Worm (Caenorhabditis elegans) whole organism, dauer: ENCODE measurements around the gene clec-140.

Source experiments
- unc-62 ChIP-seq: sonication (generic microtip); optimal IDR thresholded peaks from 2 replicates; lab custom pipeline; 2017; ENCODE audit warnings: missing biosample characterization, missing genetic modification reagents, missing genetic modification characterization

The clec-140 gene

DNA sequence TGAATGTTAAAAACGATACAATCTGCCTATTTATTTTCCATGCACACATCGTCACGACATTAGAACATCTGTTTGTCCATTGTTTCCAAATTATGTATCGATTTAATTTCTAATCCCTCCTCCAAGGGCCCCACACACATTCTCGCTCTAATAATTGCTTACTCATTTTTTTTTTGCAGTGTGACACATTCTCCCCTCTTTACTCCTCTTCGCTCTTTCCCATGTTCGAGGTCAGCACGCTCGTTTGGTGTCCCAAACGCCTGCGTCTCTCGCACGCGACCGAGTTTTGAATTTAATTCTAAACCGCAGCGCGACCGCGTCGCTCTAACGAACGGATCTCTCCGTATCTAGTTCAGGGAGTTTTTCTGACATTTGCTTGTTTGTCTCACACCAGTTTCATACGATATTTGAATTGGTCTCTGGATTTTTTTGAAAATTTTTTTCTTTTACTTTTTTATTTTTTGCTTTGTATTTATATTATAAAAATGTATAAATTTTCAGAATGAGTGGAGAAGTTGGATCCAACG, at the start of gene clec-140, which contains the start of gene hmg-11:
Gene clec-140, plus strand, starts transcription at position 477 of the 527 bp plus-strand sequence.
Gene hmg-11, plus strand, starts transcription at position 502 of the 527 bp plus-strand sequence.
- no peak for TF ChIP-seq unc-62 (GFP tag; lab: Kevin White, UChicago)

DNA sequence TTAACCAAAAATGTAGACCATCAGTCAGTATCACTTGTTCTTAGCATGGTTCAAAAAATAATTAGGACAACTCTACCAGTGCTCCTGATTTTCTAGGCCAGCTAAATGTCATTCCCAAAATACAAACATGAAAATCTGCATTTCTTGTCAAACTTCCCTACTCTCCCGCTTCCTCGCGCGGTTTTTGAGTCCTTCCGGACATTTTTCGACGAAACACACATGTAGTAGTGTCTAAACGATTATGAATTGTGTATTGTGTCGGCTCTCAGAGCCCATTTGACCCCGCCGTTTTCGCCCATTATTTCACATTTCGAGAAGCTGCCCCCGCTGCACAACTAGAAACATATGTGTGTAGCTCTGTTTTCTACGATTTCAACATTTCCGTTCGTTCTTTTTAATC, 46.3 kb upstream of the clec-140 start, which contains the start of gene F35D11.1:
Gene F35D11.1, plus strand, starts transcription at position 301 of the 400 bp plus-strand sequence.
- no peak for TF ChIP-seq unc-62 (GFP tag; lab: Kevin White, UChicago)

DNA sequence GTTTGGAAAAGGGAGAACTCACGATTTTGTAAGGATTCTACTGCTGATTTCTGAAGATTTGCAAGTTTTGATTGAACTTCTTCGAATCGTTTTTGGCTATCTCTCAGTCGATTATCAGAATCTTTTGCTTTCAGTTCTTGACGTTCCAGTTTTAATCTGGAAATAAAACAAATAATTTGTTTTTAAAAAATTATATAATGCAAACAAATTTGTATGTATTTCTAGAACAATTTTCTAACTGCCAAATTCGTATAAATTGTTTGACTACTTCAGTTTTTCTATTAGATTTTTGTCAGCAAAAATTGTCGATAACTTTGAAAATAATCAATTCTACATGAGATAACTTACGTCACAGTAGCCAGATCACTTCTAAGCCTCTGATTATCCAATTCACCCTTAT, 41.4 kb upstream of the clec-140 start:
- TF ChIP-seq unc-62 (GFP tag; lab: Kevin White, UChicago) = no peak

DNA sequence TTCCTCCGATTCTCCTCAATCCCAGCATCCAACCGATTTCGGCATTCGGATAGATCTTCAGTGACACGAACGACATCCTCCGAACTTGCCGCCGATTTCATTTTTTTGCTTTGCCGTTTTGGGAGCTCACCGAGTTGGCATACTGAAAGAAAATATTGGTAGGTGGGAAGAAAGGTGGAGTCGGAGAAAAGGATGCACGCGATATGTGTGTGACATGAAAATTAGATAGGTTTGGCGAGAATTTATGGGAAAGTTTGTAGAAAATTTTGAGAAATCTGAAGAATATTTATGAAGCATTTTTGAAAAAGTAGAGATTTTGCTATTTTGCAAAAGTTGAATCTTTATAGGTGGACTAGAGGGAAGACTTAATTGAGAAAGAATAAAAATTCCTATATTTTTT, 34.6 kb upstream of the clec-140 start, which contains the start of gene che-10:
Gene che-10, minus strand, starts transcription at position 101 of the 400 bp plus-strand sequence.
- TF ChIP-seq unc-62 (GFP tag; lab: Kevin White, UChicago) = no peak

DNA sequence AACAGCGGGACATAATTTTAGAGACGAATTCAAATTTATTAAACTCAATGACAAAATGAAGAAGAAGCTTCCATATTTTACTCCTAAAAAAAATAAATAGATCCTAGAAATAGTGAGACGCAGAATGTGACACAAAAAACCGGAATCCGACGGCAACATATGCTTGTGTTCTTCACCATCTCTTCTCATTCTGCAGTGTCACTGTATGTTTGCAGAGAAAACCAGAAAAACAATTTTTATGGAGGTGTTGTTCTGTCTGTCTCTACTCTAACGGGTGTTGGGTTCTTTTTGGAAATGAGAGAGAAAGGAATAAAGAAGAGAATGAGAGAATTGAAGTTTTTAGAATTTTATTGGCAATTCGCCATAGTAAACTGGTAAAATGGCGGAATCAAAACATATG, 34.0 kb upstream of the clec-140 start:
- TF ChIP-seq unc-62 (GFP tag; lab: Kevin White, UChicago) = no peak

DNA sequence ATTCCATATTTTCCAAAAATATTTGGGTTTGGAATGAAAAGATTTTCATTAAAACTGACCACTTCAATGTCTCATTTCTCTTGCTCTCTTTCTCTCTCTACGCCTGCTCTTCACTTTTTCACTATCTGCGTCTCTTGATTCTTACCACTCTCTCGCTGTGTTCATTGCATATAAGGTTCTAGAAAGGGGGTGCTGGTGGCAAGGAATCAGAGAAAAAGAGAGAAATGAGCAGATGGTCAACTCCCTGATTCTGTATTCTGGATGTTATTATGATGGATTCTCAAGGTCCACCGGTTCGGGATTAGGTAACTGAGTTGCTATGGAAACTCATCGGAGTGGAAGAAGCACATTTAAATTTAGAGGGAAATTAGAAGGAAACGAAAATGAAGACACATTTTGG, 32.1 kb upstream of the clec-140 start:
- no peak for TF ChIP-seq unc-62 (GFP tag; lab: Kevin White, UChicago)

DNA sequence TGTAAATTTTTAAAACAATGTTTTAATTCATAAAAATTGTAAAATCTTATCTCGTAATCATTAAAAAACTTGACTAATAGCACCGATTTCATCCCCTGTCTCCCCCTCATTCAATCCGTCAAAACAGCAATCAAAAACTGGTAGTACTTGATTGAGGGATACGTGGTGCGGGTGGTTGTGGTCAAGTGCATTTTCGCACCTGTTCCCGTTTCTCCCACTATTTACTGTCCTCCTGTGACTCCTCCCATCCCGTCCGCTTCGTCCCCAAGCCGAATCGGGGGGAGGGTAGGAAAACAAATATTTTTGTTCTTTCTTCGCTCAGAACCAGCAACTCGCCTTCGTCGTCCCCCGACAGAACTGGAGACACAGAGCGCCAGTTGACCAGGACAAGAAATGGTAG, 24.1 kb upstream of the clec-140 start, which contains the start of gene lgc-27:
Gene lgc-27, plus strand, starts transcription at position 301 of the 400 bp plus-strand sequence.
- no peak for TF ChIP-seq unc-62 (GFP tag; lab: Kevin White, UChicago)

DNA sequence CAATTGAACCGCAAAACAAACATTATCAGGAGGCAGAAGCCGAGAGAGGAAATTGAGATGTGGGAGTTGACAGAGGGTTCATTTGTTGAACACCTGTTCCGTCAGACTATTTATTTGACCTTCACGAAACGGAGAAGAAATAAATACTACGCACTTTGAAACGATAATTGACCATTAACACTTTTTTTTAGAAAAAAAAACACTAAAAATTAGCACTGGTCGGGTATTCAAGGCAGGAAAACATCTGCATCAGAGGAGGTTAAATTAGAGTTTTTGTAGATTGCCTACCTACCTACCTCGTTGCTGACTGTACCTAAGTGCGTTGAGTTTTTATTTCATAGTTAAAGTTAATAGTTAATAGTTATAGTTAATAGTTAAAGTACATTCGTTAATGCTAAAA, 22.8 kb upstream of the clec-140 start:
- TF ChIP-seq unc-62 (GFP tag; lab: Kevin White, UChicago) = no peak

DNA sequence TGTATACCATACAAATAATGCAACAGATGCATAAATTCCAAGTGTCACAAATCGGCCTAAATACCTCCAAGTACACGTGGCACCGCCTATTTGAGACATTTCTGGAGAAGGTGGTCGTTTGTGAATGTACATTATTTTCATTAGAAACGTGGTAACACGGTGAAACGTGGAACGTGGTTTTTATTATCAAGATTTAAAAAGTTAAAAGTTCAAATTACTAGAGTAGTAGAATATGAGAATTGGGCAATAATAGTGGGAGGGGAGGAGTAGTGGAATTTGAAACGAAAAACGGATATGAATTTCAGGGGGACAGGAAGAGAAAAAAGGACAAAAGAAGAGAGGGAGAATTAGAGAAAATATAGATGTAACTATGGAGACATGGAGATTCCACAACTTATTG, 17.0 kb upstream of the clec-140 start, which contains the start of gene fut-6:
Gene fut-6, minus strand, starts transcription at position 101 of the 400 bp plus-strand sequence.
- no peak for TF ChIP-seq unc-62 (GFP tag; lab: Kevin White, UChicago)

DNA sequence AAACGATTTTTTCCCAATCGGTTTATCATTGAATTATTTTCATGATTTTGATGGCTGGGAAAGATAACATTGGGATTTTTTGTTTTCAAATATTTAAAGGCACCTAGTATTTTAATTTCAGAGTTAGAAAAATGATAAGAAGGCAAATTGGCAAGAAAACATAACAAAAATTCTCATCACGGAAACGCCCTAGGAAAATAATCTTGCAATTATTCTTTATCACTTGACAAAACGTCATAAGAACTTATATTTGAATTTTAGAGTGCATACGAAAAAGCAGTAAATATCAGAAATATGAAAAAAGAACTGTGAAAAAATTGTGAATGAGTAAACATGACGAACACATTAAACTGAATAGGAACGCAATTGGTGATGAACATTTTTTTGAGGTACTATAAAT, 15.5 kb upstream of the clec-140 start:
- TF ChIP-seq unc-62 (GFP tag; lab: Kevin White, UChicago) = no peak

DNA sequence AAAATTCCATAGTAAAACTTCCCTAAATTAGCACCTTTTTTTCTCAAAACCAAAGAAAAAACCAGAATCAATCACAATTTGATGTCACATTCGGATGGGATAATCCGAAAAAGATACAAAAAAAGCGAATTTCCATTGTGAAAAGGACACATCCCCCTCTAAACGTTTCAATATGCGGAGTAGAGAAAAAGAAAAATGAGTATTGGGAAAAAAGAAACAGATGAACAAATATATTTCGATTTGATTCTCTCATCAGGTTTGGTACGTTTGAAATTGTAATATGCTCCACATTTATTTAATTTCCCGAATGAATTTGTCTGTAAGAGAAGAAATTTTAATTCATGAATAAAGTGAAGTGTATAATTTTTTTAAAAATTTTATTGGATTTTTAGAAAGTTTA, 14.6 kb upstream of the clec-140 start:
- TF ChIP-seq unc-62 (GFP tag; lab: Kevin White, UChicago) = no peak

DNA sequence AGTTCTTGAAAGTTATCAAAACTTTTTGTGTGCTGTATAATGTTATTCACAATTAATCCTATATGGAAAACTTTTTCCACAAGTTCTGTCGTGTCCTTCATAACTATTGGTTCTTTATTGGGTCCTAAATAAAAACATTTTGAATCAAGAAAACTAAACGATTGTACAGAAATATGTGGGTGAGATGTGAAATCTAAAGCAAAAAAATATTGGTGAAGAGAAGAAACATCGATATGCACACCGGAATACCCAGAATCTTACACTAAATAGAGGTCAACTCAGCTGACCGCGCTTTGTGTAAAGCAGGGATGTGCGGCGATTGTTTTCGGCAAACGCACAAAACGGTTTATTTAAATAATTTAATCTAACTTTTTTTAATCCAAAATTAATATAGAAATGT, 11.6 kb upstream of the clec-140 start, which contains the start of gene T05A7.13:
Gene T05A7.13, minus strand, starts transcription at position 101 of the 400 bp plus-strand sequence.
- no peak for TF ChIP-seq unc-62 (GFP tag; lab: Kevin White, UChicago)

DNA sequence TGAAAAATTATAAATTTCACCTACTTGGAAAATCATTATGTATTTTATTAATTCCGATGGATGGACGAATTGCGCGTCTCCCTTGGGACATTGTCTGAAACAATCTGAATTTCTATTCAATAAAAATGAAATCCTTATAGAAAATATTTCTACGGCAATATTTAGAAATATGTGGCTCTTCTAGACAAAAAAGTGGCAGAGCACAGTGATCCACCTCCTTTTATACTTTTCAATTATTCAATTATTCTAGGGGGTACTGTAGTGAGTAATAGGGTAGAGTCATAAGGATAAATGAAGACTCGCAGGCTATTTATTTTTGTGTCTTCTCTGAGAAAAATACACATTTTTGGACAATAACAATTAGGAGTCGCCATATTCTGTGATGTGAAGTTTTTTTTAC, 9.7 kb upstream of the clec-140 start, which contains the start of gene T05A7.12:
Gene T05A7.12, minus strand, starts transcription at position 101 of the 400 bp plus-strand sequence.
- TF ChIP-seq unc-62 (GFP tag; lab: Kevin White, UChicago) = no peak

DNA sequence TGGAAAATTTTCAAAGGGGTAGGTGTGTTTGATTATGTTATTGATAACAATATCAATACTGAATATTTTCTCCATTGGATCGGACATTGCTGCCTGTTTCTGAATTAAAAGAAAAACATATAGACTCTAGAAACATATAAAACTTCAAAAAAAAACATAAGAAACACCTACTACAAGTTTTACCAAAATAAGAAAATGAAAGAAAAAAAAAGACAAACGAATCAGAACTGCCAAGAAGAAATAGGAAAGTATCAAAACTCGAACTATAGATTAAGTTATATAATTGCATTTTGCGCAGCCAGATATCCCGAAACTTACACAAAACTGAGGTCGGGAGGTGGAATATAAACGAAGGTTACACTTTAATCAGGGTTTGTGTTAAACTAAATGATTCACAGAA, 7.5 kb upstream of the clec-140 start, which contains the start of gene T05A7.11:
Gene T05A7.11, minus strand, starts transcription at position 101 of the 400 bp plus-strand sequence.
- TF ChIP-seq unc-62 (GFP tag; lab: Kevin White, UChicago) = no peak

DNA sequence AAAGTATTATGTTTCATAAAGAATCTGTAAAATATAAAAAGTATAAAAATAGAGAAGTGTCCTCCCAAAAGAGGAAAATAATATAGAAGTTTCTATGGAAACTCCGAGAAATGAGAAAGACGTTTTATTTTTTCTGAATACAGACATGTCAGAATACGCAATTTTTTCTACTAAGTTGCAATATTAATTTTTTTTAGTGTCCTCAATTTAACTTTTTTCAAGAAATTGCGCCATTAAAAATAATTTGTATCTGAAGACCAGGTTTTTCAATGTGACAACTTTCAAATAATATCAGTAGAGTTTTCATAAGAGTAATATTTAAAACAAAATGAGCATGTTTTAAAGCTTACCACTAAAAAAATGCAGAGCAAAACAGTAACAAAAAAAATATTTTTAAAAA, 5.3 kb upstream of the clec-140 start, which contains the start of gene fut-5:
Gene fut-5, minus strand, starts transcription at position 101 of the 400 bp plus-strand sequence.
- no peak for TF ChIP-seq unc-62 (GFP tag; lab: Kevin White, UChicago)

DNA sequence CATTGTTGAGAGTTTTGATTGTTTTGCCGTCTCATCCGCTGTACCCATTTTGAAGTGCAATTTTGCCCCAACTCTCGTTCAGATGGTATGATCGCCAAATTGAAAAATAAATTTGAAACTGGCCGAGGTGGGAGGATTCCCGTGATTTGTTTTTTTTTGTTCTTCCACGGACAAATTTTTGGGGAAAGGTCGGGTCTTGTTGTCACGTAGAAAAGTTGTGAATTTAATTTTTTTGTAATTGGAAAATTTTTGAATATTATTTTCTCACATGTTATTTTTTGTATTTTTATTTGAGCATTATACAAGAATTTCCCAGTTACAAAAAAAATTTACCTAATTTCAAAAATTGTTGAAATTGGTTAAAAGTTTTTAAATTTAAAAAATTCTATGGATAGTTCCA, 1.2 kb upstream of the clec-140 start, which contains the start of gene T05A7.6:
Gene T05A7.6, minus strand, starts transcription at position 101 of the 400 bp plus-strand sequence.
- no peak for TF ChIP-seq unc-62 (GFP tag; lab: Kevin White, UChicago)

DNA sequence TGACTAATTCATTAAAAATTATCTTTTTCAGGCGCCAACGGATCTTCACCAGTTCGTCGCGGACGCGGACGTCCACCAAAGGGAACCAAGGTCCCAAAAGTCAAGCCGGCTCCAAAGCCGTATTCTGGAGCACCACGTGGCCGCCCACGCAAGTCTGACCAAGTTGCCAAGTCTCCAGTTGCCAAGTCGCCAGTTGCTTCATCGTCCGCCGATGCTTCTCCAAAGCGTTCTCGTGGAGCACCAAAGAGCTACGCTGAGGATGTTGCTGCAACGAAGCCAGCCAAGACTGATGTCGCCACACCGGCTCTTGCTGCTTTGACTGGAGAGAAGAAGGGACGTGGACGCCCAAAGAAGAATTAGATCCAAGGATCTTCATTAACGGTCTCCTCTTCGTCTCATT, 382 bp downstream of the clec-140 start:
- TF ChIP-seq unc-62 (GFP tag; lab: Kevin White, UChicago) = no peak
